Fruit fly (Drosophila melanogaster) whole organism, embryonic: ENCODE measurements around the gene Muc68Ca.

Experiments used
- Atf6 ChIP-seq: fragments of 200-800 bp; sonication (Bioruptor generic); IDR thresholded peaks from 2 replicates; pipeline ENCODE4 v1.3.6; 2022; ENCODE audit warnings: missing biosample characterization, missing genetic modification characterization
- CG10654 ChIP-seq: fragments of 200-800 bp; sonication (Bioruptor generic); optimal IDR thresholded peaks from 2 replicates; lab custom pipeline; 2016; ENCODE audit warnings: missing biosample characterization, missing genetic modification characterization
- CG11456 ChIP-seq: fragments of 200-800 bp; sonication (Bioruptor generic); IDR thresholded peaks from 3 replicates; pipeline ENCODE4 v1.3.6; 2022; ENCODE audit warnings: missing biosample characterization, missing genetic modification characterization
- CG12104 ChIP-seq: fragments of 200-800 bp; sonication (Bioruptor generic); optimal IDR thresholded peaks from 3 replicates; lab custom pipeline; 2016; ENCODE audit warnings: missing biosample characterization, missing genetic modification characterization
- CG14965 ChIP-seq: fragments of 200-800 bp; sonication (Bioruptor generic); optimal IDR thresholded peaks from 2 replicates; lab custom pipeline; 2016; ENCODE audit warnings: missing biosample characterization, missing genetic modification characterization, borderline replicate concordance
- CG17359 ChIP-seq: fragments of 200-800 bp; sonication (Bioruptor generic); optimal IDR thresholded peaks from 3 replicates; lab custom pipeline; 2018; ENCODE audit warnings: missing biosample characterization, mild to moderate bottlenecking, missing genetic modification characterization, moderate library complexity
- CG17612 ChIP-seq: fragments of 200-800 bp; sonication (Bioruptor generic); IDR thresholded peaks from 2 replicates; pipeline ENCODE4 v1.3.6; 2022; ENCODE audit warnings: missing biosample characterization, missing genetic modification characterization
- CG2199 ChIP-seq: fragments of 200-800 bp; sonication (Bioruptor generic); IDR thresholded peaks from 3 replicates; pipeline ENCODE4 v1.3.6; 2022; ENCODE audit warnings: missing biosample characterization, missing genetic modification characterization
- CG31224 ChIP-seq: fragments of 200-800 bp; sonication (Bioruptor generic); IDR thresholded peaks from 2 replicates; pipeline ENCODE4 v1.3.6; 2022; ENCODE audit warnings: missing biosample characterization, missing genetic modification characterization
- CG32767 ChIP-seq: fragments of 200-800 bp; sonication (Bioruptor generic); IDR thresholded peaks from 2 replicates; pipeline ENCODE4 v1.3.6; 2022; ENCODE audit warnings: missing biosample characterization, missing genetic modification characterization
- CG34422 ChIP-seq: fragments of 200-800 bp; sonication (Bioruptor generic); IDR thresholded peaks from 3 replicates; pipeline ENCODE4 v1.3.6; 2022; ENCODE audit warnings: missing biosample characterization, missing genetic modification characterization
- CG42726 ChIP-seq: fragments of 200-800 bp; sonication (Bioruptor generic); IDR thresholded peaks from 2 replicates; pipeline ENCODE4 v1.3.6; 2022; ENCODE audit warnings: missing biosample characterization, missing genetic modification characterization; ENCODE audit not compliant: partially characterized antibody
- CG4360 ChIP-seq: fragments of 200-800 bp; sonication (Bioruptor generic); IDR thresholded peaks from 2 replicates; pipeline ENCODE4 v1.3.6; 2022; ENCODE audit warnings: missing biosample characterization, missing genetic modification characterization
- CG4404 ChIP-seq: fragments of 200-800 bp; sonication (Bioruptor generic); IDR thresholded peaks from 2 replicates; pipeline ENCODE4 v1.3.6; 2022; ENCODE audit warnings: missing biosample characterization, missing genetic modification characterization
- CG4617 ChIP-seq: fragments of 200-800 bp; sonication (Bioruptor generic); optimal IDR thresholded peaks from 3 replicates; lab custom pipeline; 2016; ENCODE audit warnings: missing biosample characterization, missing genetic modification characterization, borderline replicate concordance
- CG6175 ChIP-seq: fragments of 200-800 bp; sonication (Bioruptor generic); IDR thresholded peaks from 3 replicates; pipeline ENCODE4 v1.3.6; 2022; ENCODE audit warnings: missing biosample characterization, missing genetic modification characterization
- CG8924 ChIP-seq: fragments of 200-800 bp; optimal IDR thresholded peaks from 3 replicates; lab custom pipeline; 2019; ENCODE audit warnings: missing biosample characterization, mild to moderate bottlenecking, missing genetic modification characterization, moderate library complexity
- CG8944 ChIP-seq: fragments of 200-800 bp; sonication (Bioruptor generic); optimal IDR thresholded peaks from 3 replicates; lab custom pipeline; 2016; ENCODE audit warnings: missing biosample characterization, missing genetic modification characterization
- CG9817 ChIP-seq: fragments of 200-800 bp; sonication (Bioruptor generic); optimal IDR thresholded peaks from 2 replicates; lab custom pipeline; 2018; ENCODE audit warnings: missing biosample characterization, mild to moderate bottlenecking, missing genetic modification characterization, moderate library complexity
- CHES-1-like ChIP-seq: fragments of 200-800 bp; sonication (Bioruptor generic); optimal IDR thresholded peaks from 2 replicates; lab custom pipeline; 2016; ENCODE audit warnings: missing biosample characterization, missing genetic modification characterization
- Doc2 ChIP-seq: fragments of 200-800 bp; sonication (Bioruptor generic); IDR thresholded peaks from 2 replicates; pipeline ENCODE4 v1.3.6; 2022; ENCODE audit warnings: missing biosample characterization, missing genetic modification characterization
- Doc3 ChIP-seq: fragments of 200-800 bp; sonication (Bioruptor generic); IDR thresholded peaks from 3 replicates; pipeline ENCODE4 v1.3.6; 2022; ENCODE audit warnings: missing biosample characterization, missing genetic modification characterization; ENCODE audit not compliant: partially characterized antibody
- Ets97D ChIP-seq: fragments of 200-800 bp; sonication (Bioruptor generic); optimal IDR thresholded peaks from 3 replicates; lab custom pipeline; 2016; ENCODE audit warnings: missing biosample characterization, missing genetic modification characterization
- HLH54F ChIP-seq: fragments of 200-800 bp; sonication (Bioruptor generic); optimal IDR thresholded peaks from 3 replicates; lab custom pipeline; 2016; ENCODE audit warnings: missing biosample characterization, missing genetic modification characterization
- Hr39 ChIP-seq: fragments of >200 bp; optimal IDR thresholded peaks from 2 replicates; lab custom pipeline; 2017
- Lhr ChIP-seq: fragments of 200-800 bp; sonication (Bioruptor generic); optimal IDR thresholded peaks from 3 replicates; lab custom pipeline; 2017; ENCODE audit warnings: mild to moderate bottlenecking, missing biosample characterization, missing genetic modification reagents, missing genetic modification characterization
- Meics ChIP-seq: fragments of 200-800 bp; sonication (Bioruptor generic); optimal IDR thresholded peaks from 2 replicates; lab custom pipeline; 2017; ENCODE audit warnings: missing biosample characterization, mild to moderate bottlenecking, missing genetic modification characterization
- NC2α ChIP-seq: fragments of 200-800 bp; sonication (Bioruptor generic); optimal IDR thresholded peaks from 2 replicates; lab custom pipeline; 2016; ENCODE audit warnings: missing biosample characterization, missing genetic modification characterization
- Poxn ChIP-seq: fragments of 200-800 bp; sonication (Bioruptor generic); IDR thresholded peaks from 2 replicates; pipeline ENCODE4 v1.3.6; 2022; ENCODE audit warnings: missing biosample characterization, missing genetic modification characterization
- Sin3A ChIP-seq: fragments of >200 bp; optimal IDR thresholded peaks from 2 replicates; lab custom pipeline; 2018
- Sry-δ ChIP-seq: fragments of 200-800 bp; sonication (Bioruptor generic); optimal IDR thresholded peaks from 2 replicates; lab custom pipeline; 2016; ENCODE audit warnings: missing biosample characterization, missing genetic modification characterization
- cas ChIP-seq: fragments of 200-800 bp; sonication (Bioruptor generic); IDR thresholded peaks from 2 replicates; pipeline ENCODE4 v1.3.6; 2022; ENCODE audit warnings: missing biosample characterization, missing genetic modification characterization
- cato ChIP-seq: fragments of 200-800 bp; sonication (Bioruptor generic); optimal IDR thresholded peaks from 2 replicates; lab custom pipeline; 2016; ENCODE audit warnings: missing biosample characterization, missing genetic modification characterization, borderline replicate concordance
- chn ChIP-seq: fragments of 200-800 bp; sonication (Bioruptor generic); optimal IDR thresholded peaks from 2 replicates; lab custom pipeline; 2016; ENCODE audit warnings: missing biosample characterization, missing genetic modification characterization
- da ChIP-seq: fragments of 200-800 bp; sonication (Bioruptor generic); optimal IDR thresholded peaks from 2 replicates; lab custom pipeline; 2016; ENCODE audit warnings: missing biosample characterization, missing genetic modification characterization
- ewg ChIP-seq: fragments of 200-800 bp; sonication (Bioruptor generic); optimal IDR thresholded peaks from 3 replicates; lab custom pipeline; 2017; ENCODE audit warnings: mild to moderate bottlenecking, missing biosample characterization, missing genetic modification reagents, missing genetic modification characterization
- gcm ChIP-seq: fragments of 200-800 bp; sonication (Bioruptor generic); optimal IDR thresholded peaks from 2 replicates; lab custom pipeline; 2019; ENCODE audit warnings: missing biosample characterization, mild to moderate bottlenecking, missing genetic modification characterization, moderate library complexity
- h ChIP-seq: fragments of >200 bp; optimal IDR thresholded peaks from 2 replicates; lab custom pipeline; 2017
- lola ChIP-seq, 3 experiments: fragments of >200 bp in 2 of 3; fragments of 200-800 bp in 1 of 3; sonication (Bioruptor generic) in 1 of 3; optimal IDR thresholded peaks; 2 replicates each; lab custom pipeline; 2017 to 2019; ENCODE audit warnings: missing biosample characterization in 3 of 3, missing genetic modification characterization in 3 of 3, mild to moderate bottlenecking in 1 of 3, moderate library complexity in 1 of 3
- nerfin-1 ChIP-seq: fragments of 200-800 bp; sonication (Bioruptor generic); optimal IDR thresholded peaks from 3 replicates; lab custom pipeline; 2019; ENCODE audit warnings: missing biosample characterization, mild to moderate bottlenecking, missing genetic modification characterization, moderate library complexity
- pb ChIP-seq: fragments of 200-800 bp; sonication (Bioruptor generic); optimal IDR thresholded peaks from 3 replicates; lab custom pipeline; 2016; ENCODE audit warnings: missing biosample characterization, missing genetic modification characterization
- peb ChIP-seq: fragments of 200-800 bp; sonication (Bioruptor generic); IDR thresholded peaks from 2 replicates; pipeline ENCODE4 v1.3.6; 2022; ENCODE audit warnings: missing biosample characterization, missing genetic modification characterization
- ranshi ChIP-seq: fragments of 200-800 bp; sonication (Bioruptor generic); IDR thresholded peaks from 2 replicates; pipeline ENCODE4 v1.3.6; 2022; ENCODE audit warnings: missing biosample characterization, missing genetic modification characterization
- schlank ChIP-seq: fragments of 200-800 bp; sonication (Bioruptor generic); optimal IDR thresholded peaks from 2 replicates; lab custom pipeline; 2018; ENCODE audit warnings: missing biosample characterization, mild to moderate bottlenecking, missing genetic modification characterization
- sd ChIP-seq: fragments of 200-800 bp; sonication (Bioruptor generic); optimal IDR thresholded peaks from 3 replicates; lab custom pipeline; 2018; ENCODE audit warnings: missing biosample characterization, mild to moderate bottlenecking, missing genetic modification characterization, moderate library complexity
- sens ChIP-seq: fragments of 200-800 bp; sonication (Bioruptor generic); peaks from one replicate; lab custom pipeline; 2016; ENCODE audit warnings: missing biosample characterization, missing genetic modification characterization
- seq ChIP-seq: fragments of 200-800 bp; sonication (Bioruptor generic); IDR thresholded peaks from 2 replicates; pipeline ENCODE4 v1.3.6; 2022; ENCODE audit warnings: missing biosample characterization, missing genetic modification characterization
- sob ChIP-seq: fragments of 200-800 bp; sonication (Bioruptor generic); IDR thresholded peaks from 2 replicates; pipeline ENCODE4 v1.3.6; 2022; ENCODE audit warnings: missing biosample characterization, missing genetic modification characterization
- ssp ChIP-seq: fragments of 200-800 bp; sonication (Bioruptor generic); IDR thresholded peaks from 2 replicates; pipeline ENCODE4 v1.3.6; 2022; ENCODE audit warnings: missing biosample characterization, missing genetic modification characterization
- tio ChIP-seq: fragments of 200-800 bp; sonication (Bioruptor generic); optimal IDR thresholded peaks from 2 replicates; lab custom pipeline; 2017; ENCODE audit warnings: missing biosample characterization, missing genetic modification characterization, inconsistent platforms
- twi ChIP-seq: fragments of 200-800 bp; optimal IDR thresholded peaks from 2 replicates; lab custom pipeline; 2019; ENCODE audit warnings: missing biosample characterization, mild to moderate bottlenecking, missing genetic modification characterization, moderate library complexity
- zen ChIP-seq: fragments of 200-800 bp; sonication (Bioruptor generic); optimal IDR thresholded peaks from 3 replicates; lab custom pipeline; 2018; ENCODE audit warnings: missing biosample characterization, mild to moderate bottlenecking, missing genetic modification characterization, moderate library complexity

Gene Muc68Ca

dm6 chr3L:11648410-11648809 is 28.5 kb upstream of the Muc68Ca start, which contains the start of the genes RIOK1 and Polr3H (continued):
- TF ChIP-seq ssp (GFP tag; lab: Robert Waterston, UW) (0 out of 2 replicates have a peak, but pooled peaks have one; percentile 40), CG4617 (GFP tag; lab: Kevin White, UChicago) (peak; percentile 68), CG17612 (0 out of 2 replicates have a peak, but pooled peaks have one; percentile 8), Atf6 (GFP tag; lab: Robert Waterston, UW) (peak; percentile 54; the same call in 1 of the 2 replicates), CHES-1-like (peak; percentile 68), CG4360 (no peak), lola (GFP tag; optimal IDR thresholded peaks at IDR 0.05; lab: Kevin White, UChicago) (peak in 1 of 3 experiments; percentile 65), ranshi (GFP tag; lab: Robert Waterston, UW) (peak; percentile 40; the same call in 1 of the 2 replicates), Doc3 (GFP tag; lab: Robert Waterston, UW) (no peak), zen (tag; lab: Kevin White, UChicago) (peak; percentile 35), h (lab: Kevin White, UChicago) (no peak), Poxn (GFP tag; lab: Robert Waterston, UW) (no peak), schlank (tag; lab: Kevin White, UChicago) (no peak), CG8924 (no peak), peb (GFP tag; lab: Robert Waterston, UW) (0 out of 2 replicates have a peak, but pooled peaks have one; percentile 28), sens (GFP tag; lab: Kevin White, UChicago) (peak; percentile 97), CG9817 (peak; percentile 54), CG11456 (peak; percentile 55; the same call in 1 of the 3 replicates), Meics (GFP tag; lab: Kevin White, UChicago) (peak; percentile 64), Sin3A (lab: Kevin White, UChicago) (peak; percentile 73), CG31224 (GFP tag; lab: Robert Waterston, UW) (no peak), Sry-δ (peak; percentile 62), Hr39 (no peak), da (GFP tag; lab: Kevin White, UChicago) (peak; percentile 11), CG8944 (GFP tag; lab: Kevin White, UChicago) (peak; percentile 74), CG32767 (GFP tag; lab: Robert Waterston, UW) (peak; percentile 11; the same call in 1 of the 2 replicates), tio (no peak), CG12104 (no peak), CG4404 (peak; percentile 24; the same call in 1 of the 2 replicates), sd (no peak), CG2199 (GFP tag; lab: Robert Waterston, UW) (0 out of 3 replicates have a peak, but pooled peaks have one; percentile 20), gcm (no peak), NC2α (no peak), twi (no peak), chn (GFP tag; lab: Kevin White, UChicago) (peak; percentile 81), CG17359 (no peak), HLH54F (peak; percentile 80), Ets97D (GFP tag; lab: Kevin White, UChicago) (peak; percentile 62), sob (peak; percentile 28; the same call in 1 of the 2 replicates), pb (GFP tag; lab: Kevin White, UChicago) (no peak), cato (GFP tag; lab: Kevin White, UChicago) (peak; percentile 41), seq (GFP tag; lab: Robert Waterston, UW) (no peak), Doc2 (no peak), cas (0 out of 2 replicates have a peak, but pooled peaks have one; percentile 31), CG42726 (GFP tag; lab: Robert Waterston, UW) (no peak), nerfin-1 (tag; lab: Kevin White, UChicago) (no peak), CG14965 (peak; percentile 3), CG34422 (peak; percentile 76; the same call in 2 of the 3 replicates), ewg (GFP tag; lab: Kevin White, UChicago) (peak; percentile 34), Lhr (GFP tag; lab: Kevin White, UChicago) (peak; percentile 63), CG10654 (GFP tag; lab: Kevin White, UChicago) (peak; percentile 65), CG6175 (GFP tag; lab: Robert Waterston, UW) (no peak)
